Fruit fly (Drosophila melanogaster) whole organism, embryonic: ENCODE results near the gene CkIIalpha-i3.

Experiments
- B-H2 ChIP-seq: fragments of 200-800 bp; sonication (Bioruptor generic); optimal IDR thresholded peaks from 2 replicates; lab custom pipeline; 2018; ENCODE audit warnings: missing biosample characterization, mild to moderate bottlenecking, missing genetic modification characterization
- CG10274 ChIP-seq: fragments of 200-800 bp; sonication (Bioruptor generic); optimal IDR thresholded peaks from 3 replicates; lab custom pipeline; 2017; ENCODE audit warnings: missing biosample characterization, mild to moderate bottlenecking, missing genetic modification characterization
- CG1603 ChIP-seq: fragments of 200-800 bp; sonication (Bioruptor generic); optimal IDR thresholded peaks from 2 replicates; lab custom pipeline; 2019; ENCODE audit warnings: missing biosample characterization, mild to moderate bottlenecking, missing genetic modification characterization, moderate library complexity
- CG16863 ChIP-seq: fragments of 200-800 bp; sonication (Bioruptor generic); optimal IDR thresholded peaks from 3 replicates; lab custom pipeline; 2016; ENCODE audit warnings: missing biosample characterization, missing genetic modification characterization
- CG18011 ChIP-seq: fragments of 200-800 bp; sonication (Bioruptor generic); optimal IDR thresholded peaks from 2 replicates; lab custom pipeline; 2017; ENCODE audit warnings: missing biosample characterization, missing genetic modification characterization, mild to moderate bottlenecking, moderate library complexity, missing genotype
- CG18764 ChIP-seq: fragments of 200-800 bp; sonication (Bioruptor generic); optimal IDR thresholded peaks from 3 replicates; lab custom pipeline; 2016; ENCODE audit warnings: missing biosample characterization, missing genetic modification characterization
- CG2889 ChIP-seq: fragments of 200-800 bp; sonication (Bioruptor generic); IDR thresholded peaks from 3 replicates; pipeline ENCODE4 v1.3.6; 2022; ENCODE audit warnings: missing biosample characterization, missing genetic modification characterization
- CG3065 ChIP-seq: fragments of 200-800 bp; sonication (Bioruptor generic); optimal IDR thresholded peaks from 2 replicates; lab custom pipeline; 2016; ENCODE audit warnings: missing biosample characterization, missing genetic modification characterization
- CG4424 ChIP-seq: fragments of 200-800 bp; sonication (Bioruptor generic); optimal IDR thresholded peaks from 3 replicates; lab custom pipeline; 2016; ENCODE audit warnings: missing biosample characterization, missing genetic modification characterization
- CG6254 ChIP-seq: fragments of 200-800 bp; sonication (Bioruptor generic); optimal IDR thresholded peaks from 3 replicates; lab custom pipeline; 2017; ENCODE audit warnings: mild to moderate bottlenecking, missing biosample characterization, missing genetic modification reagents, missing genetic modification characterization
- CG8478 ChIP-seq: fragments of >200 bp; optimal IDR thresholded peaks from 2 replicates; lab custom pipeline; 2018
- CG9437 ChIP-seq: fragments of 200-800 bp; sonication (Bioruptor generic); optimal IDR thresholded peaks from 2 replicates; lab custom pipeline; 2018; ENCODE audit warnings: missing biosample characterization, mild to moderate bottlenecking, missing genetic modification characterization
- CG9727 ChIP-seq: fragments of 200-800 bp; sonication (Bioruptor generic); optimal IDR thresholded peaks from 3 replicates; lab custom pipeline; 2017; ENCODE audit warnings: missing biosample characterization, mild to moderate bottlenecking, missing genetic modification characterization
- Camta ChIP-seq: fragments of 200-800 bp; sonication (Bioruptor generic); optimal IDR thresholded peaks from 2 replicates; lab custom pipeline; 2016; ENCODE audit warnings: missing biosample characterization, missing genetic modification characterization
- D19A ChIP-seq: fragments of 200-800 bp; optimal IDR thresholded peaks from 3 replicates; lab custom pipeline; 2019; ENCODE audit warnings: missing biosample characterization, mild to moderate bottlenecking, missing genetic modification characterization, moderate library complexity
- Dad ChIP-seq: fragments of 200-800 bp; sonication (Bioruptor generic); optimal IDR thresholded peaks from 3 replicates; lab custom pipeline; 2016; ENCODE audit warnings: missing biosample characterization, missing genetic modification characterization
- Dbx ChIP-seq: fragments of 200-800 bp; sonication (Bioruptor generic); IDR thresholded peaks from 3 replicates; pipeline ENCODE4 v1.3.6; 2022; ENCODE audit warnings: missing biosample characterization, missing genetic modification characterization
- Doc3 ChIP-seq: fragments of 200-800 bp; sonication (Bioruptor generic); IDR thresholded peaks from 3 replicates; pipeline ENCODE4 v1.3.6; 2022; ENCODE audit warnings: missing biosample characterization, missing genetic modification characterization; ENCODE audit not compliant: partially characterized antibody
- E2f1 ChIP-seq: fragments of 200-800 bp; sonication (Bioruptor generic); IDR thresholded peaks from 2 replicates; pipeline ENCODE4 v1.3.6; 2022; ENCODE audit warnings: missing biosample characterization, missing genetic modification characterization
- Hand ChIP-seq: fragments of 200-800 bp; sonication (Bioruptor generic); optimal IDR thresholded peaks from 2 replicates; lab custom pipeline; 2017; ENCODE audit warnings: mild to moderate bottlenecking, missing biosample characterization, missing genetic modification reagents, missing genetic modification characterization
- HmgD ChIP-seq: fragments of 200-800 bp; sonication (Bioruptor generic); optimal IDR thresholded peaks from 3 replicates; lab custom pipeline; 2016; ENCODE audit warnings: missing biosample characterization, missing genetic modification characterization
- Lhr ChIP-seq: fragments of 200-800 bp; sonication (Bioruptor generic); optimal IDR thresholded peaks from 3 replicates; lab custom pipeline; 2017; ENCODE audit warnings: mild to moderate bottlenecking, missing biosample characterization, missing genetic modification reagents, missing genetic modification characterization
- NK7.1 ChIP-seq: fragments of 200-800 bp; sonication (Bioruptor generic); optimal IDR thresholded peaks from 3 replicates; lab custom pipeline; 2016; ENCODE audit warnings: missing biosample characterization, missing genetic modification characterization
- Scr ChIP-seq: fragments of 200-800 bp; sonication (Bioruptor generic); IDR thresholded peaks from 2 replicates; pipeline ENCODE4 v1.3.6; 2022; ENCODE audit warnings: missing biosample characterization, missing genetic modification characterization; ENCODE audit not compliant: partially characterized antibody
- Xbp1 ChIP-seq: fragments of 200-800 bp; sonication (Bioruptor generic); optimal IDR thresholded peaks from 3 replicates; lab custom pipeline; 2016; ENCODE audit warnings: missing biosample characterization, mild to moderate bottlenecking, missing genetic modification characterization
- al ChIP-seq: fragments of 200-800 bp; sonication (Bioruptor generic); IDR thresholded peaks from 2 replicates; pipeline ENCODE4 v1.3.6; 2022; ENCODE audit warnings: missing biosample characterization, missing genetic modification characterization
- ato ChIP-seq: fragments of 200-800 bp; sonication (Bioruptor generic); IDR thresholded peaks from 2 replicates; pipeline ENCODE4 v1.3.6; 2022; ENCODE audit warnings: missing biosample characterization, missing genetic modification characterization; ENCODE audit not compliant: partially characterized antibody
- chif ChIP-seq, 2 experiments: fragments of 200-800 bp; sonication (Bioruptor generic); optimal IDR thresholded peaks; 3 replicates each; lab custom pipeline; 2016; ENCODE audit warnings: missing biosample characterization in 2 of 2, missing genetic modification characterization in 2 of 2
- chinmo ChIP-seq: fragments of 200-800 bp; sonication (Bioruptor generic); IDR thresholded peaks from 4 replicates; pipeline ENCODE4 v1.3.6; 2022; ENCODE audit warnings: missing biosample characterization, missing genetic modification characterization; ENCODE audit not compliant: partially characterized antibody
- crol ChIP-seq: fragments of 200-800 bp; sonication (Bioruptor generic); IDR thresholded peaks from 2 replicates; pipeline ENCODE4 v1.3.6; 2022; ENCODE audit warnings: missing biosample characterization, missing genetic modification characterization
- dimm ChIP-seq: fragments of 200-800 bp; sonication (Bioruptor generic); IDR thresholded peaks from 2 replicates; pipeline ENCODE4 v1.3.6; 2022; ENCODE audit warnings: missing biosample characterization, missing genetic modification characterization
- fru ChIP-seq: fragments of >200 bp; optimal IDR thresholded peaks from 2 replicates; lab custom pipeline; 2017
- ftz-f1 ChIP-seq: fragments of 200-800 bp; sonication (Bioruptor generic); optimal IDR thresholded peaks from 2 replicates; lab custom pipeline; 2016; ENCODE audit warnings: missing biosample characterization, missing genetic modification characterization
- her ChIP-seq: fragments of 200-800 bp; sonication (Bioruptor generic); optimal IDR thresholded peaks from 2 replicates; lab custom pipeline; 2016; ENCODE audit warnings: missing biosample characterization, missing genetic modification characterization
- lmd ChIP-seq: fragments of 200-800 bp; sonication (Bioruptor generic); IDR thresholded peaks from 2 replicates; pipeline ENCODE4 v1.3.6; 2022; ENCODE audit warnings: missing biosample characterization, missing genetic modification characterization
- pita ChIP-seq: fragments of 200-800 bp; sonication (Bioruptor generic); optimal IDR thresholded peaks from 2 replicates; lab custom pipeline; 2017; ENCODE audit warnings: missing biosample characterization, mild to moderate bottlenecking, missing genetic modification characterization
- pzg ChIP-seq: fragments of 200-800 bp; sonication (Bioruptor generic); optimal IDR thresholded peaks from 3 replicates; lab custom pipeline; 2018; ENCODE audit warnings: missing biosample characterization, mild to moderate bottlenecking, missing genetic modification characterization, moderate library complexity
- rib ChIP-seq: fragments of 200-800 bp; sonication (Bioruptor generic); IDR thresholded peaks from 2 replicates; pipeline ENCODE4 v1.3.6; 2022; ENCODE audit warnings: missing biosample characterization, missing genetic modification characterization
- row ChIP-seq: fragments of 200-800 bp; sonication (Bioruptor generic); IDR thresholded peaks from 3 replicates; pipeline ENCODE4 v1.3.6; 2022; ENCODE audit warnings: missing biosample characterization, missing genetic modification characterization
- sens ChIP-seq: fragments of 200-800 bp; sonication (Bioruptor generic); peaks from one replicate; lab custom pipeline; 2016; ENCODE audit warnings: missing biosample characterization, missing genetic modification characterization
- slou ChIP-seq: fragments of 200-800 bp; sonication (Bioruptor generic); optimal IDR thresholded peaks from 3 replicates; lab custom pipeline; 2016; ENCODE audit warnings: missing biosample characterization, missing genetic modification characterization
- sob ChIP-seq: fragments of 200-800 bp; sonication (Bioruptor generic); IDR thresholded peaks from 2 replicates; pipeline ENCODE4 v1.3.6; 2022; ENCODE audit warnings: missing biosample characterization, missing genetic modification characterization
- sqz ChIP-seq: fragments of 200-800 bp; sonication (Bioruptor generic); optimal IDR thresholded peaks from 3 replicates; lab custom pipeline; 2018; ENCODE audit warnings: missing biosample characterization, mild to moderate bottlenecking, missing genetic modification characterization
- tap ChIP-seq: fragments of 200-800 bp; optimal IDR thresholded peaks from 3 replicates; lab custom pipeline; 2019; ENCODE audit warnings: missing biosample characterization, mild to moderate bottlenecking, missing genetic modification characterization, moderate library complexity
- tgo ChIP-seq: fragments of 200-800 bp; sonication (Bioruptor generic); IDR thresholded peaks from 3 replicates; pipeline ENCODE4 v1.3.6; 2022; ENCODE audit warnings: missing biosample characterization, missing genetic modification characterization
- tin ChIP-seq: fragments of 200-800 bp; sonication (Bioruptor generic); optimal IDR thresholded peaks from 3 replicates; lab custom pipeline; 2016; ENCODE audit warnings: missing biosample characterization, missing genetic modification characterization
- unc-4 ChIP-seq: fragments of 200-800 bp; sonication (Bioruptor generic); IDR thresholded peaks from 2 replicates; pipeline ENCODE4 v1.3.6; 2022; ENCODE audit warnings: missing biosample characterization, missing genetic modification characterization; ENCODE audit not compliant: partially characterized antibody
- usp ChIP-seq: fragments of >200 bp; optimal IDR thresholded peaks from 2 replicates; lab custom pipeline; 2017; ENCODE audit warnings: missing biosample characterization, missing genetic modification characterization
- wek ChIP-seq: fragments of 200-800 bp; sonication (Bioruptor generic); optimal IDR thresholded peaks from 3 replicates; lab custom pipeline; 2018; ENCODE audit warnings: missing biosample characterization, mild to moderate bottlenecking, missing genetic modification characterization, moderate library complexity
- yki ChIP-seq: fragments of >200 bp; optimal IDR thresholded peaks from 3 replicates; lab custom pipeline; 2018
- zfh1 ChIP-seq: fragments of 200-800 bp; sonication (Bioruptor generic); IDR thresholded peaks from 3 replicates; pipeline ENCODE4 v1.3.6; 2022; ENCODE audit warnings: missing biosample characterization, missing genetic modification characterization

The CkIIalpha-i3 gene

DNA sequence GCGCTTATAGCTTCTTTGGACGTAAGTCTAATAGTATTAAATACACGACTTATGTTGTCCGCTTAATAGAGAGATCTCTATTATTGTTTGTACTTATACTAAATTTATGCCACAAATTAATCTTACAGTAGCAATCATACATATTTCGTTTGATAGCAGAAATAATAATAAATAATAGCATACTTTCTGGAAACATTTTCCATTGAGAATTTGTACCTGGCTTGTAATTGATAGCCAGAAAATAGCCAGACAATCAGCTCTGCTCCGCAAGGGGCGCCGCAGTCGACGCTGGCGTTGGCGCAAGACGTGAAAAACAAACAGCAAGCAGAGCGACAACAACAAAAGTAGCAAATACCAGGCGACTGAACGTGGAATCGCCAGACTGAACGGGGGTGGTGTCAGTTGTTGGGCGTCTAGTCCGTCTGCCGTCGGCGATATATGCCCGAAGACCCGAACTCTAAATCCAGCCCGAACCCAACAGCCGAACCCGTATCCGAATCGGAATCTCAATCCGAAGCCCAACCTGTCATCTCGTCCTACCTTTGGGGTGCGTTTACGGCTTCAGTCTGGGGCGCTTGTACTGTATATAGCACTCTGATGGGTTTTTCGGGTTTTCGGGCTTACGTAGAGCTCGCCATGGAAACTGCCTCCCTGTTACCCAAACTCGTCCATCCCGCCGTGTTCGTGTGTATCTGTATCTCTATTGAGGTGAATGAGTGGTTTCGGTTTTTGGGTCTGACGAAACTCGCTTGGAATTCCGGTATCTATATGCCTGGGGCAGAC is 10.8 kb downstream of the CkIIalpha-i3 start (continued):
- TF ChIP-seq chinmo (GFP tag; lab: Robert Waterston, UW) (peak; percentile 65; the same call in 2 of the 4 replicates), row (peak; percentile 94), crol (GFP tag; lab: Robert Waterston, UW) (no peak; the same call in 1 of the 2 replicates), tgo (no peak), sqz (no peak), Dad (GFP tag; lab: Kevin White, UChicago) (peak; percentile 2), pita (GFP tag; lab: Kevin White, UChicago) (no peak), CG10274 (GFP tag; lab: Kevin White, UChicago) (no peak), tin (GFP tag; lab: Kevin White, UChicago) (peak; percentile 19), usp (GFP tag; lab: Kevin White, UChicago) (no peak), D19A (tag; lab: Kevin White, UChicago) (peak; percentile 55), B-H2 (GFP tag; lab: Kevin White, UChicago) (no peak), Xbp1 (GFP tag; lab: Kevin White, UChicago) (peak; percentile 34), CG9727 (peak; percentile 51), dimm (GFP tag; lab: Robert Waterston, UW) (no peak), al (GFP tag; lab: Robert Waterston, UW) (no peak), rib (GFP tag; lab: Robert Waterston, UW) (no peak), CG6254 (no peak), Lhr (GFP tag; lab: Kevin White, UChicago) (no peak), CG3065 (GFP tag; lab: Kevin White, UChicago) (no peak), Camta (GFP tag; lab: Kevin White, UChicago) (peak; percentile 8), ftz-f1 (no peak), ato (GFP tag; lab: Robert Waterston, UW) (no peak), CG18764 (GFP tag; lab: Kevin White, UChicago) (no peak), her (GFP tag; lab: Kevin White, UChicago) (no peak), sob (GFP tag; lab: Robert Waterston, UW) (0 out of 2 replicates have a peak, but pooled peaks have one; percentile 23), wek (GFP tag; lab: Kevin White, UChicago) (no peak), Hand (peak; percentile 3), CG1603 (tag; lab: Kevin White, UChicago) (peak; percentile 22), tap (tag; lab: Kevin White, UChicago) (no peak), CG4424 (GFP tag; lab: Kevin White, UChicago) (no peak), zfh1 (GFP tag; lab: Robert Waterston, UW) (0 out of 3 replicates have a peak, but pooled peaks have one; percentile 15), NK7.1 (GFP tag; lab: Kevin White, UChicago) (no peak), HmgD (GFP tag; lab: Kevin White, UChicago) (no peak), lmd (GFP tag; lab: Robert Waterston, UW) (0 out of 2 replicates have a peak, but pooled peaks have one; percentile 9), unc-4 (GFP tag; lab: Robert Waterston, UW) (no peak), Scr (GFP tag; lab: Robert Waterston, UW) (no peak), Dbx (GFP tag; lab: Robert Waterston, UW) (no peak), pzg (no peak), CG9437 (GFP tag; lab: Kevin White, UChicago) (peak; percentile 24), slou (no peak), fru (no peak), CG2889 (GFP tag; lab: Robert Waterston, UW) (no peak), yki (lab: Kevin White, UChicago) (no peak), CG16863 (GFP tag; lab: Kevin White, UChicago) (no peak), CG8478 (no peak), sens (GFP tag; lab: Kevin White, UChicago) (peak; percentile 95), chif (GFP tag; optimal IDR thresholded peaks at IDR 0.05; lab: Kevin White, UChicago) (peak; percentile 27 to 43), Doc3 (GFP tag; lab: Robert Waterston, UW) (no peak), E2f1 (GFP tag; lab: Robert Waterston, UW) (no peak), CG18011 (GFP tag; lab: Kevin White, UChicago) (no peak)
